Fruit fly (Drosophila melanogaster) whole organism, embryonic: ENCODE measurements around the gene Dhc62B.
A peak's percentile ranks its signal among the peaks of the same experiment; 100 is the strongest.

ENCODE experiments used
- Adf1 ChIP-seq: fragments of 200-800 bp; sonication (Bioruptor generic); IDR thresholded peaks from 2 replicates; pipeline ENCODE4 v1.3.6; 2022; ENCODE audit warnings: missing biosample characterization, missing genetic modification characterization
- CG10274 ChIP-seq: fragments of 200-800 bp; sonication (Bioruptor generic); optimal IDR thresholded peaks from 3 replicates; lab custom pipeline; 2017; ENCODE audit warnings: missing biosample characterization, mild to moderate bottlenecking, missing genetic modification characterization
- CG10366 ChIP-seq: fragments of 200-800 bp; sonication (Bioruptor generic); IDR thresholded peaks from 2 replicates; pipeline ENCODE4 v1.3.6; 2022; ENCODE audit warnings: missing biosample characterization, missing genetic modification characterization
- CG11093 ChIP-seq: fragments of 200-800 bp; sonication (Bioruptor generic); IDR thresholded peaks from 3 replicates; pipeline ENCODE4 v1.3.6; 2022; ENCODE audit warnings: missing biosample characterization, missing genetic modification characterization
- CG12769 ChIP-seq: fragments of 200-800 bp; sonication (Bioruptor generic); optimal IDR thresholded peaks from 2 replicates; lab custom pipeline; 2019; ENCODE audit warnings: missing biosample characterization, mild to moderate bottlenecking, missing genetic modification characterization, moderate library complexity
- CG13296 ChIP-seq: fragments of 200-800 bp; sonication (Bioruptor generic); optimal IDR thresholded peaks from 3 replicates; lab custom pipeline; 2018; ENCODE audit warnings: missing biosample characterization, mild to moderate bottlenecking, missing genetic modification characterization
- CG13775 ChIP-seq: fragments of 200-800 bp; sonication (Bioruptor generic); optimal IDR thresholded peaks from 3 replicates; lab custom pipeline; 2017; ENCODE audit warnings: missing biosample characterization, mild to moderate bottlenecking, missing genetic modification characterization
- CG14710 ChIP-seq: fragments of 200-800 bp; sonication (Bioruptor generic); optimal IDR thresholded peaks from 3 replicates; lab custom pipeline; 2019; ENCODE audit warnings: missing biosample characterization, mild to moderate bottlenecking, missing genetic modification characterization, moderate library complexity
- CG15269 ChIP-seq: fragments of 200-800 bp; sonication (Bioruptor generic); optimal IDR thresholded peaks from 2 replicates; lab custom pipeline; 2018; ENCODE audit warnings: missing biosample characterization, mild to moderate bottlenecking, missing genetic modification characterization, moderate library complexity
- CG16863 ChIP-seq: fragments of 200-800 bp; sonication (Bioruptor generic); optimal IDR thresholded peaks from 3 replicates; lab custom pipeline; 2016; ENCODE audit warnings: missing biosample characterization, missing genetic modification characterization
- CG18011 ChIP-seq: fragments of 200-800 bp; sonication (Bioruptor generic); optimal IDR thresholded peaks from 2 replicates; lab custom pipeline; 2017; ENCODE audit warnings: missing biosample characterization, missing genetic modification characterization, mild to moderate bottlenecking, moderate library complexity, missing genotype
- CG34376 ChIP-seq: fragments of 200-800 bp; sonication (Bioruptor generic); optimal IDR thresholded peaks from 2 replicates; lab custom pipeline; 2018; ENCODE audit warnings: missing biosample characterization, mild to moderate bottlenecking, missing genetic modification characterization
- CG34422 ChIP-seq: fragments of 200-800 bp; sonication (Bioruptor generic); IDR thresholded peaks from 3 replicates; pipeline ENCODE4 v1.3.6; 2022; ENCODE audit warnings: missing biosample characterization, missing genetic modification characterization
- CG43689 ChIP-seq: fragments of 200-800 bp; sonication (Bioruptor generic); IDR thresholded peaks from 2 replicates; pipeline ENCODE4 v1.3.6; 2022; ENCODE audit warnings: missing biosample characterization, missing genetic modification characterization
- CG5180 ChIP-seq: fragments of 200-800 bp; sonication (Bioruptor generic); optimal IDR thresholded peaks from 3 replicates; lab custom pipeline; 2017; ENCODE audit warnings: missing biosample characterization, missing genetic modification characterization, mild to moderate bottlenecking, moderate library complexity, missing genetic modification reagents
- CG6791 ChIP-seq: fragments of 200-800 bp; sonication (Bioruptor generic); IDR thresholded peaks from 3 replicates; pipeline ENCODE4 v1.3.6; 2022; ENCODE audit warnings: missing biosample characterization, missing genetic modification characterization; ENCODE audit not compliant: partially characterized antibody
- CG6854 ChIP-seq: fragments of 200-800 bp; sonication (Bioruptor generic); optimal IDR thresholded peaks from 3 replicates; lab custom pipeline; 2017; ENCODE audit warnings: missing biosample characterization, mild to moderate bottlenecking, missing genetic modification characterization
- CG7928 ChIP-seq: fragments of 200-800 bp; sonication (Bioruptor generic); optimal IDR thresholded peaks from 2 replicates; lab custom pipeline; 2017; ENCODE audit warnings: missing biosample characterization, mild to moderate bottlenecking, missing genetic modification characterization
- D19B ChIP-seq: fragments of 200-800 bp; sonication (Bioruptor generic); optimal IDR thresholded peaks from 2 replicates; lab custom pipeline; 2017; ENCODE audit warnings: missing biosample characterization, mild to moderate bottlenecking, missing genetic modification characterization
- Doc2 ChIP-seq: fragments of 200-800 bp; sonication (Bioruptor generic); IDR thresholded peaks from 2 replicates; pipeline ENCODE4 v1.3.6; 2022; ENCODE audit warnings: missing biosample characterization, missing genetic modification characterization
- Hr51 ChIP-seq, 2 experiments: fragments of 200-800 bp; sonication (Bioruptor generic); optimal IDR thresholded peaks; 2 replicates in 1 of 2; 3 replicates in 1 of 2; lab custom pipeline; 2016 to 2018; ENCODE audit warnings: missing biosample characterization in 2 of 2, missing genetic modification characterization in 2 of 2, mild to moderate bottlenecking in 1 of 2, moderate library complexity in 1 of 2
- Hsf ChIP-seq: fragments of 200-800 bp; sonication (Bioruptor generic); optimal IDR thresholded peaks from 3 replicates; lab custom pipeline; 2016; ENCODE audit warnings: missing biosample characterization, missing genetic modification characterization
- Max ChIP-seq: fragments of 200-800 bp; sonication (Bioruptor generic); optimal IDR thresholded peaks from 2 replicates; lab custom pipeline; 2016; ENCODE audit warnings: missing biosample characterization, mild to moderate bottlenecking, missing genetic modification characterization
- Med ChIP-seq: fragments of 200-800 bp; sonication (Bioruptor generic); peaks from one replicate; lab custom pipeline; 2016; ENCODE audit warnings: missing biosample characterization, missing genetic modification characterization, mild to moderate bottlenecking, inconsistent platforms, moderate library complexity
- Rfx ChIP-seq: fragments of 200-800 bp; sonication (Bioruptor generic); IDR thresholded peaks from 2 replicates; pipeline ENCODE4 v1.3.6; 2022; ENCODE audit warnings: missing biosample characterization, missing genetic modification characterization
- Usf ChIP-seq: fragments of 200-800 bp; sonication (Bioruptor generic); optimal IDR thresholded peaks from 2 replicates; lab custom pipeline; 2017; ENCODE audit warnings: missing genotype, missing biosample characterization, missing genetic modification characterization
- Vsx1 ChIP-seq: fragments of 200-800 bp; sonication (Bioruptor generic); optimal IDR thresholded peaks from 2 replicates; lab custom pipeline; 2017; ENCODE audit warnings: missing biosample characterization, mild to moderate bottlenecking, missing genetic modification characterization, missing genetic modification reagents
- YL-1 ChIP-seq: fragments of 200-800 bp; sonication (Bioruptor generic); optimal IDR thresholded peaks from 3 replicates; lab custom pipeline; 2017; ENCODE audit warnings: missing biosample characterization, mild to moderate bottlenecking, missing genetic modification characterization
- amos ChIP-seq: fragments of 200-800 bp; sonication (Bioruptor generic); IDR thresholded peaks from 2 replicates; pipeline ENCODE4 v1.3.6; 2022; ENCODE audit warnings: missing biosample characterization, missing genetic modification characterization; ENCODE audit not compliant: partially characterized antibody
- bsh ChIP-seq, 2 experiments: fragments of 200-800 bp; sonication (Bioruptor generic); optimal IDR thresholded peaks; 2 replicates each; lab custom pipeline; 2017 to 2018; ENCODE audit warnings: mild to moderate bottlenecking in 2 of 2, missing biosample characterization in 2 of 2, missing genetic modification characterization in 2 of 2, moderate library complexity in 1 of 2
- btn ChIP-seq: fragments of 200-800 bp; sonication (Bioruptor generic); optimal IDR thresholded peaks from 2 replicates; lab custom pipeline; 2016; ENCODE audit warnings: missing biosample characterization, missing genetic modification characterization
- chif ChIP-seq, 2 experiments: fragments of 200-800 bp; sonication (Bioruptor generic); optimal IDR thresholded peaks; 3 replicates each; lab custom pipeline; 2016; ENCODE audit warnings: missing biosample characterization in 2 of 2, missing genetic modification characterization in 2 of 2
- crc ChIP-seq: fragments of 200-800 bp; sonication (Bioruptor generic); optimal IDR thresholded peaks from 2 replicates; lab custom pipeline; 2016; ENCODE audit warnings: missing biosample characterization, missing genetic modification characterization
- esg ChIP-seq: fragments of 200-800 bp; sonication (Bioruptor generic); conservative IDR thresholded peaks from 2 replicates; pipeline ENCODE4 v1.3.6; 2022; ENCODE audit warnings: missing biosample characterization, missing genetic modification characterization
- ftz-f1 ChIP-seq: fragments of 200-800 bp; sonication (Bioruptor generic); optimal IDR thresholded peaks from 2 replicates; lab custom pipeline; 2016; ENCODE audit warnings: missing biosample characterization, missing genetic modification characterization
- gem ChIP-seq: fragments of 200-800 bp; sonication (Bioruptor generic); optimal IDR thresholded peaks from 2 replicates; lab custom pipeline; 2019; ENCODE audit warnings: missing biosample characterization, mild to moderate bottlenecking, missing genetic modification characterization, moderate library complexity
- ind ChIP-seq: fragments of 200-800 bp; sonication (Bioruptor generic); optimal IDR thresholded peaks from 3 replicates; lab custom pipeline; 2016; ENCODE audit warnings: missing biosample characterization, missing genetic modification characterization
- insv ChIP-seq, 2 experiments: fragments of 200-800 bp; sonication (Bioruptor generic); optimal IDR thresholded peaks; 3 replicates each; lab custom pipeline; 2016 to 2018; ENCODE audit warnings: missing biosample characterization in 2 of 2, missing genetic modification characterization in 2 of 2
- odd ChIP-seq: fragments of 200-800 bp; sonication (Bioruptor generic); optimal IDR thresholded peaks from 2 replicates; lab custom pipeline; 2017; ENCODE audit warnings: missing biosample characterization, mild to moderate bottlenecking, missing genetic modification characterization
- pb ChIP-seq: fragments of 200-800 bp; sonication (Bioruptor generic); optimal IDR thresholded peaks from 3 replicates; lab custom pipeline; 2016; ENCODE audit warnings: missing biosample characterization, missing genetic modification characterization
- prd ChIP-seq, 3 experiments: fragments of >200 bp in 2 of 3; fragments of 200-800 bp in 1 of 3; sonication (Bioruptor generic) in 1 of 3; optimal IDR thresholded peaks in 2 of 3; IDR thresholded peaks in 1 of 3; 2 replicates in 2 of 3; 3 replicates in 1 of 3; pipeline versions ENCODE4 v1.3.6 to Lab custom; 2017 to 2022; ENCODE audit warnings: missing biosample characterization in 1 of 3, missing genetic modification characterization in 1 of 3
- rib ChIP-seq: fragments of 200-800 bp; sonication (Bioruptor generic); IDR thresholded peaks from 2 replicates; pipeline ENCODE4 v1.3.6; 2022; ENCODE audit warnings: missing biosample characterization, missing genetic modification characterization
- sna ChIP-seq: fragments of 200-800 bp; sonication (Bioruptor generic); IDR thresholded peaks from 2 replicates; pipeline ENCODE4 v1.3.6; 2022; ENCODE audit warnings: missing biosample characterization, missing genetic modification characterization; ENCODE audit not compliant: partially characterized antibody
- tap ChIP-seq: fragments of 200-800 bp; optimal IDR thresholded peaks from 3 replicates; lab custom pipeline; 2019; ENCODE audit warnings: missing biosample characterization, mild to moderate bottlenecking, missing genetic modification characterization, moderate library complexity
- unc-4 ChIP-seq: fragments of 200-800 bp; sonication (Bioruptor generic); IDR thresholded peaks from 2 replicates; pipeline ENCODE4 v1.3.6; 2022; ENCODE audit warnings: missing biosample characterization, missing genetic modification characterization; ENCODE audit not compliant: partially characterized antibody
- vvl ChIP-seq: fragments of 200-800 bp; sonication (Bioruptor generic); IDR thresholded peaks from 2 replicates; pipeline ENCODE4 v1.3.6; 2022; ENCODE audit warnings: missing biosample characterization, missing genetic modification characterization
- wor ChIP-seq: fragments of 200-800 bp; sonication (Bioruptor generic); IDR thresholded peaks from 2 replicates; pipeline ENCODE4 v1.3.6; 2022; ENCODE audit warnings: missing biosample characterization, missing genetic modification characterization
- zen2 ChIP-seq: fragments of 200-800 bp; sonication (Bioruptor generic); IDR thresholded peaks from 3 replicates; pipeline ENCODE4 v1.3.6; 2022; ENCODE audit warnings: missing biosample characterization, missing genetic modification characterization; ENCODE audit not compliant: partially characterized antibody
- zfh1 ChIP-seq: fragments of 200-800 bp; sonication (Bioruptor generic); IDR thresholded peaks from 3 replicates; pipeline ENCODE4 v1.3.6; 2022; ENCODE audit warnings: missing biosample characterization, missing genetic modification characterization

The Dhc62B gene

DNA sequence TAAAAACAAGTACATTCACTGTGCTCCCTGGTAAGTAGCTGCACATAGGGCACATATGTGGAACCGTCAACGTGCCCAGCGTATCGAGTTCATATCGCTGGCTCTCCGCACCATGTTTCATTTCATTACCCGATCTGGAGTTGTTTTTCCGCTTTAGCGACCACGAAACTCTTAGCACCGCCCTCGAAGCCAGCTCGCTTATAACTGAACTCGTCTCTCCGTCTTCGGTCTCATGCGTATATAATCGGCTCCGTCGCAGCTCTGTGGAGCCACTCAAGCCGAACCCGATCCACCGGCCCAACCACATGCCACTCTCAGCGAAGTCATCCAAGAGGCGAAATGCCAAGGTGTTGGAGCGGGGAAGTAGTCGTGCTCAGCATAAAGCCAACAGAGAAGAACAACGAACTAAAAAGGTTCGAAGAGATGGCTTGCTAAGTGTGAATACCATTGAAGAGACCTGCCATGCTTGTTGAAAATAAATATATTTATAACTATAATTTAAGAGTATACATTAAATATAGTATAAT is 16.0 kb downstream of the Dhc62B start, which contains the start of gene Cht2 (continued):
- TF ChIP-seq CG10366 (GFP tag; lab: Robert Waterston, UW) (no peak), CG34422 (GFP tag; lab: Robert Waterston, UW) (peak; percentile 51; the same call in 1 of the 3 replicates), CG6854 (GFP tag; lab: Kevin White, UChicago) (peak; percentile 23), prd (optimal IDR thresholded peaks at IDR 0.05; lab: Kevin White, UChicago) (no peak), prd (GFP tag; IDR thresholded peaks at IDR 0.05; lab: Robert Waterston, UW) (no peak), CG5180 (peak; percentile 81), ind (GFP tag; lab: Kevin White, UChicago) (no peak), wor (GFP tag; lab: Robert Waterston, UW) (no peak), CG7928 (no peak), CG6791 (GFP tag; lab: Robert Waterston, UW) (no peak), Rfx (GFP tag; lab: Robert Waterston, UW) (peak; percentile 28; the same call in 1 of the 2 replicates), CG13775 (GFP tag; lab: Kevin White, UChicago) (no peak), Hr51 (GFP tag; optimal IDR thresholded peaks at IDR 0.05; lab: Kevin White, UChicago) (no peak), CG18011 (GFP tag; lab: Kevin White, UChicago) (no peak), Doc2 (no peak), esg (GFP tag; lab: Robert Waterston, UW) (no peak), CG13296 (GFP tag; lab: Kevin White, UChicago) (no peak), zen2 (GFP tag; lab: Robert Waterston, UW) (0 out of 3 replicates have a peak, but pooled peaks have one; percentile 38), odd (GFP tag; lab: Kevin White, UChicago) (no peak), YL-1 (no peak), CG14710 (tag; lab: Kevin White, UChicago) (no peak), amos (no peak; the same call in 1 of the 2 replicates), bsh (GFP tag; optimal IDR thresholded peaks at IDR 0.05; lab: Kevin White, UChicago) (no peak), tap (no peak), CG34376 (GFP tag; lab: Kevin White, UChicago) (no peak), CG15269 (tag; lab: Kevin White, UChicago) (peak; percentile 49), gem (tag; lab: Kevin White, UChicago) (no peak), Vsx1 (GFP tag; lab: Kevin White, UChicago) (no peak), unc-4 (GFP tag; lab: Robert Waterston, UW) (peak; percentile 21; the same call in 1 of the 2 replicates), btn (no peak), CG12769 (peak; percentile 70), chif (GFP tag; optimal IDR thresholded peaks at IDR 0.05; lab: Kevin White, UChicago) (no peak), D19B (no peak), Max (GFP tag; lab: Kevin White, UChicago) (no peak), crc (no peak), vvl (GFP tag; lab: Robert Waterston, UW) (peak; percentile 13; the same call in 1 of the 2 replicates), CG10274 (no peak), CG16863 (GFP tag; lab: Kevin White, UChicago) (no peak), Med (GFP tag; lab: Kevin White, UChicago) (peak; percentile 76), sna (GFP tag; lab: Robert Waterston, UW) (peak; percentile 27; the same call in 1 of the 2 replicates), CG43689 (GFP tag; lab: Robert Waterston, UW) (no peak), pb (GFP tag; lab: Kevin White, UChicago) (no peak), insv (GFP tag; optimal IDR thresholded peaks at IDR 0.05; lab: Kevin White, UChicago) (no peak), Hsf (GFP tag; lab: Kevin White, UChicago) (no peak), Usf (no peak), zfh1 (GFP tag; lab: Robert Waterston, UW) (no peak), ftz-f1 (GFP tag; lab: Kevin White, UChicago) (peak; percentile 25), Adf1 (GFP tag; lab: Robert Waterston, UW) (peak; percentile 33; the same call in 1 of the 2 replicates), CG11093 (no peak), rib (GFP tag; lab: Robert Waterston, UW) (peak; percentile 17; the same call in 1 of the 2 replicates)
